2 worm cellular contexts compared by ENCODE assay signal in genomic region chrII:11094431-11094830, ce11.
TF ChIP-seq lines count a peak whose summit lies in the region.

No protein-coding gene starts in this region.

TF ChIP-seq in whole organism, L4 larva, 104 proteins besides CTCF, POLR2A, EP300 and RAD21:
- TF ChIP-seq lin-1 (GFP tag; IDR thresholded peaks at IDR 0.05; lab: Robert Waterston, UW) (no peak), gei-8 (GFP tag; optimal IDR thresholded peaks at IDR 0.05; lab: Kevin White, UChicago) (no peak), aha-1 (tag; lab: Kevin White, UChicago) (peak; percentile 15), daf-16 (GFP tag; optimal IDR thresholded peaks at IDR 0.05; lab: Kevin White, UChicago) (no peak), daf-16 (tag; optimal IDR thresholded peaks at IDR 0.05; lab: Kevin White, UChicago) (no peak), attf-4 (tag; optimal IDR thresholded peaks at IDR 0.05; lab: Kevin White, UChicago) (no peak), dpl-1 (GFP tag; optimal IDR thresholded peaks at IDR 0.05; lab: Kevin White, UChicago) (no peak), pqm-1 (tag; optimal IDR thresholded peaks at IDR 0.05; lab: Kevin White, UChicago) (no peak), nhr-42 (GFP tag; IDR thresholded peaks at IDR 0.05; lab: Robert Waterston, UW) (no peak), ZK546.5 (tag; optimal IDR thresholded peaks at IDR 0.05; lab: Kevin White, UChicago) (no peak), T20F7.1 (GFP tag; optimal IDR thresholded peaks at IDR 0.05; lab: Kevin White, UChicago) (no peak), unc-62 (GFP tag; optimal IDR thresholded peaks at IDR 0.05 in 1 of 2; lab: Kevin White, UChicago) (peak in 1 of 2 experiments; percentile 26), unc-62 (tag; optimal IDR thresholded peaks at IDR 0.05; lab: Kevin White, UChicago) (no peak), duxl-1 (tag; optimal IDR thresholded peaks at IDR 0.05; lab: Kevin White, UChicago; ENCODE audit: poor library complexity) (no peak)
TF ChIP-seq in whole organism, L4 larva: peak in this region for 2.

TF ChIP-seq in whole organism, young adult, 124 proteins besides CTCF, POLR2A, EP300 and RAD21:
- TF ChIP-seq gei-17 (GFP tag; optimal IDR thresholded peaks at IDR 0.05; lab: Kevin White, UChicago), result no peak
- peak; percentile 14 for TF ChIP-seq efl-1 (GFP tag; optimal IDR thresholded peaks at IDR 0.05; lab: Kevin White, UChicago)
- no peak for TF ChIP-seq ama-1 (optimal IDR thresholded peaks at IDR 0.05; lab: Kevin White, UChicago)
- no peak for TF ChIP-seq ama-1 (GFP tag; optimal IDR thresholded peaks at IDR 0.05; lab: Kevin White, UChicago)
- TF ChIP-seq F57C9.4 (tag; optimal IDR thresholded peaks at IDR 0.05; lab: Kevin White, UChicago), result no peak
- peak; percentile 66 for TF ChIP-seq lsl-1 (GFP tag; optimal IDR thresholded peaks at IDR 0.05; lab: Kevin White, UChicago)
- TF ChIP-seq ztf-26 (tag; optimal IDR thresholded peaks at IDR 0.05; lab: Kevin White, UChicago), result no peak
- no peak for TF ChIP-seq lsy-27 (tag; optimal IDR thresholded peaks at IDR 0.05; lab: Kevin White, UChicago; ENCODE audit: borderline replicate concordance, insufficient read depth)
- no peak for TF ChIP-seq egrh-3 (GFP tag; IDR thresholded peaks at IDR 0.05; lab: Robert Waterston, UW)
- peak; percentile 39 for TF ChIP-seq xnd-1 (tag; optimal IDR thresholded peaks at IDR 0.05; lab: Kevin White, UChicago)
- TF ChIP-seq madf-6 (GFP tag; IDR thresholded peaks at IDR 0.05; lab: Robert Waterston, UW), result peak; percentile 56; the same call in 1 of the 2 replicates
- peak; percentile 2 for TF ChIP-seq him-1 (tag; optimal IDR thresholded peaks at IDR 0.05; lab: Kevin White, UChicago)
- TF ChIP-seq egl-18 (GFP tag; IDR thresholded peaks at IDR 0.05; lab: Robert Waterston, UW), result no peak
- TF ChIP-seq ztf-6 (GFP tag; IDR thresholded peaks at IDR 0.05; lab: Robert Waterston, UW), result no peak
- TF ChIP-seq pha-4 (tag; optimal IDR thresholded peaks at IDR 0.05; lab: Kevin White, UChicago), result no peak
- TF ChIP-seq F49E8.2 (tag; optimal IDR thresholded peaks at IDR 0.05; lab: Kevin White, UChicago; ENCODE audit: insufficient read depth), result peak; percentile 45
- no peak for TF ChIP-seq let-607 (tag; optimal IDR thresholded peaks at IDR 0.05; lab: Kevin White, UChicago)
- no peak for TF ChIP-seq akir-1 (GFP tag; optimal IDR thresholded peaks at IDR 0.05; lab: Kevin White, UChicago)
- TF ChIP-seq ceh-100 (GFP tag; IDR thresholded peaks at IDR 0.05; lab: Robert Waterston, UW), result no peak
- TF ChIP-seq mcd-1 (GFP tag; IDR thresholded peaks at IDR 0.05; lab: Robert Waterston, UW), result no peak
- no peak for TF ChIP-seq ceh-79 (tag; optimal IDR thresholded peaks at IDR 0.05; lab: Kevin White, UChicago)
- TF ChIP-seq tlf-1 (GFP tag; optimal IDR thresholded peaks at IDR 0.05; lab: Kevin White, UChicago), result no peak
- peak; percentile 65 for TF ChIP-seq F33H1.4 (GFP tag; IDR thresholded peaks at IDR 0.05; lab: Robert Waterston, UW)
- TF ChIP-seq madf-3 (GFP tag; IDR thresholded peaks at IDR 0.05; lab: Robert Waterston, UW), result no peak
- no peak for TF ChIP-seq ceh-40 (GFP tag; IDR thresholded peaks at IDR 0.05; lab: Robert Waterston, UW)
- TF ChIP-seq attf-3 (GFP tag; conservative IDR thresholded peaks at IDR 0.05; lab: Robert Waterston, UW), result no peak
- TF ChIP-seq C17E4.6 (GFP tag; IDR thresholded peaks at IDR 0.05; lab: Robert Waterston, UW), result no peak
- TF ChIP-seq tbx-9 (tag; optimal IDR thresholded peaks at IDR 0.05; lab: Kevin White, UChicago; ENCODE audit: borderline replicate concordance), result no peak
- no peak for TF ChIP-seq rpc-1 (optimal IDR thresholded peaks at IDR 0.05; lab: Kevin White, UChicago)
- TF ChIP-seq rpc-1 (tag; optimal IDR thresholded peaks at IDR 0.05; lab: Kevin White, UChicago), result no peak
- no peak for TF ChIP-seq lin-35 (GFP tag; optimal IDR thresholded peaks at IDR 0.05; lab: Kevin White, UChicago)
- no peak for TF ChIP-seq dpl-1 (GFP tag; optimal IDR thresholded peaks at IDR 0.05; lab: Kevin White, UChicago)
- TF ChIP-seq let-526 (GFP tag; IDR thresholded peaks at IDR 0.05; lab: Robert Waterston, UW), result no peak

Comparison
In these comparisons a context has a peak if more than half of its experiments do, and no peak if none do; other contexts are left out.
1. Of the 7 proteins assayed by ChIP-seq in both whole organism, young adult and whole organism, L4 larva: peak only in whole organism, young adult: F49E8.2; only in whole organism, L4 larva: none; in both: none; in neither: 5; mixed calls (peak in some experiments, not most) for 1.